Worm (Caenorhabditis elegans) whole organism, L3 larva: ENCODE measurements around the gene F44F4.9.

Experiments used
- ama-1 ChIP-seq: fragments of 150-350 bp; optimal IDR thresholded peaks from 2 replicates; lab custom pipeline; 2018
- elt-1 ChIP-seq: fragments of 150-350 bp; optimal IDR thresholded peaks from 2 replicates; lab custom pipeline; 2014; ENCODE audit warnings: missing biosample characterization, missing genetic modification characterization
- nhr-25 ChIP-seq: sonication (generic microtip); optimal IDR thresholded peaks from 2 replicates; lab custom pipeline; 2017; ENCODE audit warnings: missing biosample characterization, missing genetic modification characterization
- skn-1 ChIP-seq: fragments of 150-350 bp; optimal IDR thresholded peaks from 2 replicates; lab custom pipeline; 2014; ENCODE audit warnings: missing biosample characterization, missing genetic modification characterization

DNA sequence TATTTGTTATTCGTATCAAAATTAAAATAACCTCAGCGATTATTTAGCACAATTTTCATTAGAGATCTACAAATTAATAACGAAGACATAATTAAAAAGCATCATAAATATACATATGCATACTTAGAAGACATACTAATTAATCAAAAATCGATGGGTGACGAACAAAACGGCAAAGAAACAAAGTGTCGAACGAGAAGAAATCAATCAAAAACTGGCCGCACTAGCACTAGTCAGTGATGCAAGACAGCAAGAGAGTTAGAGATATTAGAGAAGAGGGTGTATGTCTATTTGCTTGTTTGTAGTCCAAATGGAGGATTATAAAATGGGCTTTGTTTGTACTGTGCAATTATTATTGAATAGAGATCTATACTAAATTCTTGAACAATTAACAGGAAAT lies 31.2 kb upstream of the F44F4.9 start:
- TF ChIP-seq elt-1 (no peak), ama-1 (no peak), nhr-25 (tag; lab: Kevin White, UChicago) (no peak), skn-1 (tag; lab: Kevin White, UChicago) (no peak)
